Worm (Caenorhabditis elegans) whole organism, L2 larva: ENCODE measurements around the gene C25F9.4.

Source experiments
- C34F6.9 ChIP-seq: fragments of 150-350 bp; optimal IDR thresholded peaks from 2 replicates; lab custom pipeline; 2014; ENCODE audit warnings: missing biosample characterization, missing genetic modification characterization
- F13H6.1 ChIP-seq: sonication (generic microtip); optimal IDR thresholded peaks from 2 replicates; lab custom pipeline; 2016; ENCODE audit warnings: missing genetic modification characterization, missing compliant biosample characterization
- Y55F3AM.14 ChIP-seq: fragments of 200-800 bp; sonication (Bioruptor generic); optimal IDR thresholded peaks from 2 replicates; lab custom pipeline; 2018; ENCODE audit warnings: mild to moderate bottlenecking, missing genetic modification characterization, missing compliant biosample characterization
- aly-2 ChIP-seq: fragments of 150-350 bp; optimal IDR thresholded peaks from 2 replicates; lab custom pipeline; 2014; ENCODE audit warnings: missing biosample characterization, missing genetic modification characterization
- blmp-1 ChIP-seq: sonication (generic microtip); optimal IDR thresholded peaks from 2 replicates; lab custom pipeline; 2017; ENCODE audit warnings: missing genetic modification characterization, mild to moderate bottlenecking, missing compliant biosample characterization, antibody characterized with exemption, moderate library complexity; ENCODE audit not compliant: insufficient read depth
- ceh-16 ChIP-seq: fragments of 150-350 bp; optimal IDR thresholded peaks from 2 replicates; lab custom pipeline; 2014; ENCODE audit warnings: missing biosample characterization, missing genetic modification characterization
- crh-2 ChIP-seq: sonication (generic microtip); optimal IDR thresholded peaks from 2 replicates; lab custom pipeline; 2017; ENCODE audit warnings: missing biosample characterization, missing genetic modification characterization
- egl-27 ChIP-seq: sonication (generic microtip); optimal IDR thresholded peaks from 3 replicates; lab custom pipeline; 2017; ENCODE audit warnings: missing biosample characterization, missing genetic modification reagents, missing genetic modification characterization
- elt-1 ChIP-seq: fragments of 150-350 bp; optimal IDR thresholded peaks from 2 replicates; lab custom pipeline; 2014; ENCODE audit warnings: missing biosample characterization, missing genetic modification characterization
- elt-3 ChIP-seq: sonication (generic microtip); optimal IDR thresholded peaks from 2 replicates; lab custom pipeline; 2017; ENCODE audit warnings: missing biosample characterization, missing genetic modification characterization
- fos-1 ChIP-seq: fragments of 150-350 bp; optimal IDR thresholded peaks from 2 replicates; lab custom pipeline; 2014; ENCODE audit warnings: missing biosample characterization, missing genetic modification characterization
- gmeb-1 ChIP-seq: fragments of 150-350 bp; optimal IDR thresholded peaks from 2 replicates; lab custom pipeline; 2014; ENCODE audit warnings: missing biosample characterization, missing genetic modification characterization
- lin-11 ChIP-seq: fragments of 150-350 bp; sonication (generic microtip); optimal IDR thresholded peaks from 2 replicates; lab custom pipeline; 2014; ENCODE audit warnings: missing biosample characterization, missing genetic modification characterization, inconsistent platforms, mixed read lengths
- lin-39 ChIP-seq: fragments of 150-350 bp; optimal IDR thresholded peaks from 2 replicates; lab custom pipeline; 2014; ENCODE audit warnings: missing biosample characterization, missing genetic modification reagents, missing genetic modification characterization
- lsy-2 ChIP-seq, 2 experiments: fragments of 150-350 bp in 1 of 2; sonication (generic microtip) in 1 of 2; optimal IDR thresholded peaks; 2 replicates each; lab custom pipeline; 2014 to 2017; ENCODE audit warnings: missing biosample characterization in 2 of 2, missing genetic modification characterization in 2 of 2
- mbf-1 ChIP-seq: sonication (generic microtip); optimal IDR thresholded peaks from 2 replicates; lab custom pipeline; 2017; ENCODE audit warnings: missing biosample characterization, missing genetic modification characterization
- mdl-1 ChIP-seq, 2 experiments: fragments of 150-350 bp in 1 of 2; sonication (generic microtip) in 1 of 2; optimal IDR thresholded peaks; 2 replicates each; lab custom pipeline; 2017; ENCODE audit warnings: missing biosample characterization in 2 of 2, missing genetic modification characterization in 2 of 2
- nhr-11 ChIP-seq: fragments of 150-350 bp; optimal IDR thresholded peaks from 2 replicates; lab custom pipeline; 2014; ENCODE audit warnings: missing biosample characterization, missing genetic modification characterization
- nhr-12 ChIP-seq: fragments of 150-350 bp; optimal IDR thresholded peaks from 2 replicates; lab custom pipeline; 2014; ENCODE audit warnings: missing biosample characterization, missing genetic modification characterization
- nhr-129 ChIP-seq: fragments of 150-350 bp; optimal IDR thresholded peaks from 2 replicates; lab custom pipeline; 2014; ENCODE audit warnings: missing biosample characterization, missing genetic modification characterization
- nhr-21 ChIP-seq: fragments of 150-350 bp; optimal IDR thresholded peaks from 2 replicates; lab custom pipeline; 2014; ENCODE audit warnings: missing biosample characterization, missing genetic modification characterization
- nhr-25 ChIP-seq: fragments of 150-350 bp; sonication (generic microtip); optimal IDR thresholded peaks from 3 replicates; lab custom pipeline; 2014; ENCODE audit warnings: missing biosample characterization, missing genetic modification characterization
- nhr-6 ChIP-seq: fragments of 150-350 bp; optimal IDR thresholded peaks from 2 replicates; lab custom pipeline; 2014; ENCODE audit warnings: missing biosample characterization, missing genetic modification characterization
- peb-1 ChIP-seq: fragments of 150-350 bp; optimal IDR thresholded peaks from 2 replicates; lab custom pipeline; 2014; ENCODE audit warnings: missing biosample characterization, missing genetic modification characterization
- sem-4 ChIP-seq: fragments of 150-350 bp; optimal IDR thresholded peaks from 2 replicates; lab custom pipeline; 2014; ENCODE audit warnings: missing biosample characterization, missing genetic modification reagents, missing genetic modification characterization
- skn-1 ChIP-seq: sonication (generic microtip); optimal IDR thresholded peaks from 2 replicates; lab custom pipeline; 2017; ENCODE audit warnings: missing biosample characterization, missing genetic modification characterization
- sma-3 ChIP-seq: sonication (generic microtip); optimal IDR thresholded peaks from 2 replicates; lab custom pipeline; 2016; ENCODE audit warnings: missing genetic modification reagents, missing genetic modification characterization, missing compliant biosample characterization
- sma-9 ChIP-seq, 2 experiments: fragments of 150-350 bp in 1 of 2; sonication (generic microtip) in 1 of 2; optimal IDR thresholded peaks; 2 replicates each; lab custom pipeline; 2014 to 2016; ENCODE audit warnings: missing genetic modification characterization in 2 of 2, mild to moderate bottlenecking in 1 of 2, missing biosample characterization in 1 of 2, missing compliant biosample characterization in 1 of 2, missing genetic modification reagents in 1 of 2, moderate library complexity in 1 of 2
- snpc-4 ChIP-seq: fragments of 150-350 bp; optimal IDR thresholded peaks from 2 replicates; lab custom pipeline; 2014; ENCODE audit warnings: missing biosample characterization, missing genetic modification characterization
- unc-39 ChIP-seq: fragments of 150-350 bp; optimal IDR thresholded peaks from 2 replicates; lab custom pipeline; 2014; ENCODE audit warnings: missing biosample characterization, missing genetic modification characterization
- unc-55 ChIP-seq: fragments of 150-350 bp; sonication (generic microtip); optimal IDR thresholded peaks from 3 replicates; lab custom pipeline; 2014; ENCODE audit warnings: missing biosample characterization, missing genetic modification reagents, missing genetic modification characterization
- unc-62 ChIP-seq: fragments of 150-350 bp; optimal IDR thresholded peaks from 2 replicates; lab custom pipeline; 2014; ENCODE audit warnings: missing biosample characterization, missing genetic modification reagents, missing genetic modification characterization
- zag-1 ChIP-seq: fragments of 150-350 bp; optimal IDR thresholded peaks from 2 replicates; lab custom pipeline; 2014; ENCODE audit warnings: missing biosample characterization, missing genetic modification characterization
- ztf-1 ChIP-seq: fragments of 200-800 bp; sonication (Bioruptor generic); conservative IDR thresholded peaks from 2 replicates; pipeline ENCODE4 v1.3.6; 2022; ENCODE audit warnings: missing genetic modification characterization, missing compliant biosample characterization
- ztf-11 ChIP-seq: sonication (generic microtip); optimal IDR thresholded peaks from 2 replicates; lab custom pipeline; 2017; ENCODE audit warnings: missing biosample characterization, missing genetic modification characterization

The C25F9.4 gene

DNA sequence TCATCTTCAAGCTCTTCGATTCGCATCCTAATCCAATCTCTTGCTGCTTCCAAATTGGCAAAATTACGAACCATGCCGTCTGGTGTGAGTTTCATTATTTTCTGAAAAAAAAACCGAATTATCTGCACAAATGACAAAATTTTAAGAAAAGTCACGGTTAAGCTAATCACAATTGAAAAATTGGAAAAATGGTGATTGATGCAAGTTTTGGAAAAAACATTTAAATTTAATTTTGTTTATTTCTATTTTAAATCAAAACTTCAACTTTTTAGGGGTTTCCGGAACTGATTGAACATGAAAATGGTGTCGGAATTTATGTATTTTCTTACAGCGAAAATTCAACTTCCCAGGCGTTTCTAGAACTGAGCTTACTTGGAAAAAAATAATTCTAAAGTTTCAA lies 13.5 kb downstream of the C25F9.4 start, which contains the start of gene C25F9.12:
TSS of gene C25F9.12 (minus strand) at position 101 of the 400 bp plus-strand sequence.
- TF ChIP-seq nhr-129 (tag; lab: Kevin White, UChicago) (no peak), unc-39 (tag; lab: Kevin White, UChicago) (no peak), peb-1 (tag; lab: Kevin White, UChicago) (no peak), lin-11 (tag; lab: Kevin White, UChicago) (no peak), nhr-11 (tag; lab: Kevin White, UChicago) (no peak), zag-1 (tag; lab: Kevin White, UChicago) (no peak), nhr-6 (no peak), nhr-21 (no peak), elt-1 (no peak), fos-1 (tag; lab: Kevin White, UChicago) (no peak), mdl-1 (tag; optimal IDR thresholded peaks at IDR 0.05; lab: Kevin White, UChicago) (no peak), unc-62 (GFP tag; lab: Kevin White, UChicago) (no peak), ztf-1 (GFP tag; lab: Robert Waterston, UW) (no peak), egl-27 (no peak), sma-3 (GFP tag; lab: Kevin White, UChicago) (no peak), elt-3 (no peak), lsy-2 (tag; optimal IDR thresholded peaks at IDR 0.05; lab: Kevin White, UChicago) (no peak)

DNA sequence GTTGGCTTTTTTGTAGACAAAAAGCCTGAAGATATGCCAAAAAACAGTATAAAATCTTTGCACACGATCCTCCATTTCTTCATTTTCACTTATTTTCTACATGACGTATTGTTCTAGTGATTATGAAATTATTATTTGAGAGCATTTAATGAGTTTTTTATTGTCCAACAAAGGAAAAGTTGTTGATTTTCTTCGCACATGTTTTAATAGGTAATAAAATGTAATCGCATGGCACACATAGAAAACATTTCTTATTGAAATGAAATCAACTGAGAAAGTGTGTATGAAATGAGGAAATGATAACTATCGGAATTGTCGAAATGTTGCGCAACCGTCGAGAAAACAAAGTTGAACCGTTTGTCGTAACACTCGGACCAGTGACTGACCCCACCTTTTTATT lies 14.9 kb downstream of the C25F9.4 start:
- TF ChIP-seq fos-1 (tag; lab: Kevin White, UChicago): peak; percentile 11
- TF ChIP-seq lin-39: no peak

DNA sequence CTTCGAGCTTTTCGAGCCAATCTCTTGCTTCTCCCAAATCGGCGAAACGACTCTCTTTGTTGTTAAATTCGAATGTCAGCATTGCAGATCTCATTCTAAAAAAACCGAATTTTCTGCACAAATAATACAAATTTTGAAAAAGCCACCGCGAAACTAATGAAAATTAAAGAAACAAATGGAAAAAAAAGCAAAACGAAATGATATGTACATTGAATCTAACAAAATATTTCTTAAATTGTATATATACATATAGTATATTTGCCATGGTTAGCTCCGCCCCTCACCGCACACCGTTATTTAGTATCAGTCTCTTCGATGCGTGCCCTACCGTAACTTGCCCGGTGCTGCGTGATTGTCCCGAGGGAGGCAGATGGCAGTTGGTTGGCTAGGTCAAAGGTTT lies 15.8 kb downstream of the C25F9.4 start, which contains the start of gene srw-86:
TSS of gene srw-86 (minus strand) at position 101 of the 400 bp plus-strand sequence.
- TF ChIP-seq F13H6.1 (tag; lab: Kevin White, UChicago): no peak
- TF ChIP-seq elt-3: no peak
- TF ChIP-seq nhr-25 (tag; lab: Kevin White, UChicago): no peak

DNA sequence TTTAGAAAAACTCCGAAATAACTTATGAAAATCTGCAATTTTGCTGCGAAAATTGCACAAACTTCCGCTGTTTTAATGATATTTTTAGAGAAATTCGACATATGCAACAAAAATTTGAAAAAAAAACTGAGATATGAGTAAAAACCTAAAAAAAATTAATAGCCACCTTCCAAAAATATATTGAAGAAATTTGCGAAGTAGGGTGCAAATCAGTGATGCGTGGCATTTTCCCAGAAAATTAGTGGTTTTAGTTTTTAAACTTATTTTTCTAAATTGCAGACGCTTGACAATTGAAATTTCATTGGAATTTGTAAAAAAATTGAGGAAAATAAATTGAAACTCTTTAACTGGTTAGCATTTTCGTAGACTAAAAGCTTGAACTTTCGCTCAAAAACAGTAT lies 17.5 kb downstream of the C25F9.4 start, which contains the start of gene C25F9.13:
TSS of gene C25F9.13 (minus strand) at position 101 of the 400 bp plus-strand sequence.
- no peak for TF ChIP-seq egl-27
- TF ChIP-seq sma-9 (GFP tag; optimal IDR thresholded peaks at IDR 0.05; lab: Kevin White, UChicago): no peak
- TF ChIP-seq sma-9 (tag; optimal IDR thresholded peaks at IDR 0.05; lab: Kevin White, UChicago): no peak
- no peak for TF ChIP-seq unc-55 (GFP tag; lab: Kevin White, UChicago)
- no peak for TF ChIP-seq elt-1
- TF ChIP-seq sem-4 (tag; lab: Kevin White, UChicago): no peak
- no peak for TF ChIP-seq ztf-1 (GFP tag; lab: Robert Waterston, UW)
- no peak for TF ChIP-seq elt-3
- TF ChIP-seq skn-1 (tag; lab: Kevin White, UChicago): no peak
- no peak for TF ChIP-seq peb-1 (tag; lab: Kevin White, UChicago)
- TF ChIP-seq gmeb-1: no peak
- no peak for TF ChIP-seq fos-1 (tag; lab: Kevin White, UChicago)
- TF ChIP-seq nhr-25 (tag; lab: Kevin White, UChicago): no peak
- no peak for TF ChIP-seq mbf-1 (tag; lab: Kevin White, UChicago)
- no peak for TF ChIP-seq zag-1 (tag; lab: Kevin White, UChicago)
- no peak for TF ChIP-seq nhr-129 (tag; lab: Kevin White, UChicago)
- TF ChIP-seq, all 48 proteins: peak for 0

DNA sequence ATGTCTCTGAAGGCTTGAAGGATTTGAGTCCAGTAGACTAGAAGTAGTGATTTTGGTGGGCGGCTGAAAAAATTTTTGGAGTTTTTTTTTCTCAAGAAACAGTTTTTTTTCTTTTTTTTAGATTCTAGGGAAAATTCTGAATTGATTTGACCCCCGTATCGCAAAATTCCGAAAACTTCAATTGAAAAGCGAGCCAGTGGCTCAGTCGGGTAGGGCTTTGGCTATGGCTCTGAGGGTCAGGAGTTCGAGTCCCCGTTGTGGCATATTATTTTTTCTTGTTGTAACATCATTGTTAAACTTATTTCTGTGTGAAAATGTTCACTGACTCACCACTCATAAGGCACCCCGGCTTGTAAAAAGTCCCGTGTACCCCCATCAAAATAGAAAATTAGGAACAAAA lies 18.0 kb downstream of the C25F9.4 start:
- TF ChIP-seq fos-1 (tag; lab: Kevin White, UChicago) (no peak), blmp-1 (tag; lab: Kevin White, UChicago) (no peak), ceh-16 (tag; lab: Kevin White, UChicago) (no peak)

DNA sequence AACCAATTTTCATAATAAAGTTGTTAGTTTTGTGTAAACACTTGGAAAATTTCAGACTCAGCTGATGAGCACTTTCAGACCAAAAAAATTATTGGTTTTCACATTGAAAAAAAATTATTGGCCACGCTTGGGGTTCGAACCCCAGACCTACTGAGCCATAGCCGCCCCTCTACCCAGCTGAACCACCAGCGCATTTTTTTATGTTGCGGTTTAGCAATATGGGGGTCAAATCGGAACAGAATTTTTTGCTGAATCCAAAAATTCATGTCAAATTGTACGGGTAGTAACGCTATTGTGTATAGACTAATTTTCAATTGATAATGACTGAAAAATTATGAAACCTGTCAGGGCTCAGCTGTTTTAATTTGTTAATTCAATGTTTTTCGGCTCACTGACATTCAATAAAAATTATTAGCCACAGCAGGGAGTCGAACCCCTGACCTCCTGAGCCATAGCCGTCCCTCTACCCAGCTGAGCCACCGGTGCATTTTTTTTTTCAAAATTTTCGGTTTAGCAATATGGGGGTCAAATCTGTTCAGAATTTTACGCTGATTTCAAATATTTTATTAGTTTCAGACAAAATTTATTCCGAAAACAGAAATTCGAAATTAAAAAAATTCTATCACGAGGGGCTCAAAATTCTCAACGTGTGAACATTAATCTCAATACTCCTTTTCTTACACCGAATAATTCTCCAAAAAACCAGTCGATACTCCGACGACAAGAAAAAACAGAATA lies 19.6 kb downstream of the C25F9.4 start:
- no peak for TF ChIP-seq ztf-11
- TF ChIP-seq unc-39 (tag; lab: Kevin White, UChicago): no peak
- TF ChIP-seq fos-1 (tag; lab: Kevin White, UChicago): no peak
- no peak for TF ChIP-seq nhr-21
- no peak for TF ChIP-seq C34F6.9 (tag; lab: Kevin White, UChicago)
- no peak for TF ChIP-seq lin-39
- no peak for TF ChIP-seq ceh-16 (tag; lab: Kevin White, UChicago)
- no peak for TF ChIP-seq nhr-12 (tag; lab: Kevin White, UChicago)
- TF ChIP-seq crh-2: no peak
- no peak for TF ChIP-seq Y55F3AM.14 (GFP tag; lab: Kevin White, UChicago)
- TF ChIP-seq snpc-4 (tag; lab: Kevin White, UChicago): no peak
- no peak for TF ChIP-seq nhr-11 (tag; lab: Kevin White, UChicago)
- no peak for TF ChIP-seq unc-62 (GFP tag; lab: Kevin White, UChicago)
- no peak for TF ChIP-seq aly-2
- TF ChIP-seq, all 48 proteins: peak for 0
